Worm (Caenorhabditis elegans) whole organism, L3 larva: Measurements from ENCODE around the gene acr-23.
A peak's percentile ranks its signal among the peaks of the same experiment; 100 is the strongest.

Experiments used
- ZK546.5 ChIP-seq: sonication (generic microtip); optimal IDR thresholded peaks from 2 replicates; lab custom pipeline; 2017; ENCODE audit warnings: missing biosample characterization, missing genetic modification characterization
- ama-1 ChIP-seq: fragments of 150-350 bp; optimal IDR thresholded peaks from 2 replicates; lab custom pipeline; 2018
- ceh-9 ChIP-seq: sonication (generic microtip); optimal IDR thresholded peaks from 2 replicates; lab custom pipeline; 2018; ENCODE audit warnings: missing biosample characterization, missing genetic modification characterization
- daf-12 ChIP-seq: fragments of 150-350 bp; optimal IDR thresholded peaks from 2 replicates; lab custom pipeline; 2014; ENCODE audit warnings: missing biosample characterization, missing genetic modification reagents, missing genetic modification characterization
- egl-5 ChIP-seq: fragments of 150-350 bp; optimal IDR thresholded peaks from 2 replicates; lab custom pipeline; 2017; ENCODE audit warnings: missing biosample characterization, missing genetic modification reagents, missing genetic modification characterization, inconsistent platforms
- elt-2 ChIP-seq: sonication (generic microtip); optimal IDR thresholded peaks from 2 replicates; lab custom pipeline; 2016; ENCODE audit warnings: missing genetic modification reagents, mild to moderate bottlenecking, missing genetic modification characterization, missing compliant biosample characterization
- eor-1 ChIP-seq, 2 experiments: fragments of 150-350 bp; optimal IDR thresholded peaks; 2 replicates each; lab custom pipeline; 2014 to 2018; ENCODE audit warnings: missing biosample characterization in 2 of 2, missing genetic modification characterization in 2 of 2
- fkh-2 ChIP-seq: fragments of 150-350 bp; optimal IDR thresholded peaks from 2 replicates; lab custom pipeline; 2014; ENCODE audit warnings: missing biosample characterization, missing genetic modification reagents, missing genetic modification characterization
- fos-1 ChIP-seq: fragments of 150-350 bp; optimal IDR thresholded peaks from 2 replicates; lab custom pipeline; 2014; ENCODE audit warnings: missing biosample characterization, missing genetic modification characterization
- lin-15B ChIP-seq: fragments of 150-350 bp; optimal IDR thresholded peaks from 2 replicates; lab custom pipeline; 2014; ENCODE audit warnings: missing biosample characterization, missing genetic modification characterization
- lin-39 ChIP-seq: fragments of 150-350 bp; optimal IDR thresholded peaks from 2 replicates; lab custom pipeline; 2018; ENCODE audit warnings: missing biosample characterization, missing genetic modification reagents, missing genetic modification characterization
- lsy-12 ChIP-seq: sonication (generic microtip); optimal IDR thresholded peaks from 2 replicates; lab custom pipeline; 2016; ENCODE audit warnings: mild to moderate bottlenecking, missing genetic modification characterization, missing compliant biosample characterization
- mdl-1 ChIP-seq: fragments of 150-350 bp; optimal IDR thresholded peaks from 2 replicates; lab custom pipeline; 2014; ENCODE audit warnings: missing biosample characterization, missing genetic modification characterization
- nhr-12 ChIP-seq: fragments of 150-350 bp; optimal IDR thresholded peaks from 2 replicates; lab custom pipeline; 2014; ENCODE audit warnings: missing biosample characterization, missing genetic modification characterization
- nhr-23 ChIP-seq: fragments of 150-350 bp; optimal IDR thresholded peaks from 2 replicates; lab custom pipeline; 2014; ENCODE audit warnings: missing biosample characterization, missing genetic modification reagents, missing genetic modification characterization
- nhr-28 ChIP-seq: fragments of 150-350 bp; optimal IDR thresholded peaks from 2 replicates; lab custom pipeline; 2014; ENCODE audit warnings: missing biosample characterization, missing genetic modification characterization
- nhr-43 ChIP-seq: sonication (generic microtip); optimal IDR thresholded peaks from 2 replicates; lab custom pipeline; 2016; ENCODE audit warnings: mild to moderate bottlenecking, missing genetic modification characterization, missing compliant biosample characterization; ENCODE audit not compliant: poor library complexity, severe bottlenecking
- nhr-67 ChIP-seq: fragments of 150-350 bp; optimal IDR thresholded peaks from 2 replicates; lab custom pipeline; 2014; ENCODE audit warnings: missing biosample characterization, missing genetic modification characterization
- skn-1 ChIP-seq: fragments of 150-350 bp; optimal IDR thresholded peaks from 2 replicates; lab custom pipeline; 2014; ENCODE audit warnings: missing biosample characterization, missing genetic modification characterization
- snpc-4 ChIP-seq: fragments of 150-350 bp; optimal IDR thresholded peaks from 2 replicates; lab custom pipeline; 2014; ENCODE audit warnings: missing biosample characterization, missing genetic modification characterization
- tbx-2 ChIP-seq: sonication (generic microtip); optimal IDR thresholded peaks from 2 replicates; lab custom pipeline; 2016; ENCODE audit warnings: mild to moderate bottlenecking, missing genetic modification characterization, missing compliant biosample characterization
- unc-39 ChIP-seq: sonication (generic microtip); optimal IDR thresholded peaks from 4 replicates; lab custom pipeline; 2017; ENCODE audit warnings: missing biosample characterization, missing genetic modification characterization
- unc-62 ChIP-seq: fragments of 150-350 bp; sonication (generic microtip); optimal IDR thresholded peaks from 4 replicates; lab custom pipeline; 2014; ENCODE audit warnings: missing biosample characterization, missing genetic modification reagents, missing genetic modification characterization
- zag-1 ChIP-seq: fragments of 150-350 bp; optimal IDR thresholded peaks from 2 replicates; lab custom pipeline; 2014; ENCODE audit warnings: missing biosample characterization, missing genetic modification characterization
- ztf-11 ChIP-seq: fragments of 150-350 bp; optimal IDR thresholded peaks from 2 replicates; lab custom pipeline; 2014; ENCODE audit warnings: missing biosample characterization, missing genetic modification characterization

The acr-23 gene

ce11 chrV:3613042-3613441, 46.3 kb downstream of the acr-23 start:
- TF ChIP-seq elt-2 (no peak), ama-1 (lab: Kevin White, UChicago) (no peak), snpc-4 (tag; lab: Kevin White, UChicago) (no peak), ZK546.5 (tag; lab: Kevin White, UChicago) (no peak), fkh-2 (tag; lab: Kevin White, UChicago) (no peak)
- TF ChIP-seq, all 47 proteins: peak for 0

- TF ChIP-seq lsy-12 (no peak), eor-1 (tag; optimal IDR thresholded peaks at IDR 0.05; lab: Kevin White, UChicago) (no peak), fos-1 (tag; lab: Kevin White, UChicago) (no peak)
Observed at ce11 chrV:3611654-3612053, 47.7 kb downstream of the acr-23 start, which contains the start of gene T22F3.10. TSS of gene T22F3.10 (minus strand) at chrV:3611754.

- peak; percentile 47 for TF ChIP-seq nhr-43 (tag; lab: Kevin White, UChicago)
- no peak for TF ChIP-seq ceh-9 (tag; lab: Kevin White, UChicago)
- no peak for TF ChIP-seq fkh-2 (tag; lab: Kevin White, UChicago)
- TF ChIP-seq mdl-1: no peak
- peak; percentile 26 for TF ChIP-seq nhr-23 (tag; lab: Kevin White, UChicago)
Observed at ce11 chrV:3610709-3611108, 48.7 kb downstream of the acr-23 start.

ce11 chrV:3606391-3606790, 53.0 kb downstream of the acr-23 start:
- TF ChIP-seq lin-15B (tag; lab: Kevin White, UChicago): no peak
- TF ChIP-seq skn-1 (tag; lab: Kevin White, UChicago): no peak
- TF ChIP-seq daf-12: no peak
- no peak for TF ChIP-seq eor-1 (tag; optimal IDR thresholded peaks at IDR 0.05; lab: Kevin White, UChicago)
- no peak for TF ChIP-seq unc-39 (tag; lab: Kevin White, UChicago)
- no peak for TF ChIP-seq unc-62 (GFP tag; lab: Kevin White, UChicago)
- no peak for TF ChIP-seq nhr-43 (tag; lab: Kevin White, UChicago)
- TF ChIP-seq zag-1 (tag; lab: Kevin White, UChicago): no peak
- TF ChIP-seq nhr-12 (tag; lab: Kevin White, UChicago): no peak
- TF ChIP-seq elt-2: no peak
- TF ChIP-seq lin-39 (tag; lab: Kevin White, UChicago): no peak
- no peak for TF ChIP-seq nhr-28 (tag; lab: Kevin White, UChicago)
- no peak for TF ChIP-seq egl-5

- TF ChIP-seq unc-62 (GFP tag; lab: Kevin White, UChicago) (no peak), nhr-43 (tag; lab: Kevin White, UChicago) (no peak), nhr-67 (no peak), tbx-2 (tag; lab: Kevin White, UChicago) (no peak), ceh-9 (tag; lab: Kevin White, UChicago) (no peak), ztf-11 (tag; lab: Kevin White, UChicago) (no peak)
- TF ChIP-seq, all 47 proteins: peak for 0
Observed at ce11 chrV:3605325-3605724, 54.0 kb downstream of the acr-23 start, which contains the start of gene T22F3.8. TSS of gene T22F3.8 (minus strand) at chrV:3605425.
